Worm (Caenorhabditis elegans): Measurements from ENCODE around the gene K05D4.9.

Gene K05D4.9

DNA sequence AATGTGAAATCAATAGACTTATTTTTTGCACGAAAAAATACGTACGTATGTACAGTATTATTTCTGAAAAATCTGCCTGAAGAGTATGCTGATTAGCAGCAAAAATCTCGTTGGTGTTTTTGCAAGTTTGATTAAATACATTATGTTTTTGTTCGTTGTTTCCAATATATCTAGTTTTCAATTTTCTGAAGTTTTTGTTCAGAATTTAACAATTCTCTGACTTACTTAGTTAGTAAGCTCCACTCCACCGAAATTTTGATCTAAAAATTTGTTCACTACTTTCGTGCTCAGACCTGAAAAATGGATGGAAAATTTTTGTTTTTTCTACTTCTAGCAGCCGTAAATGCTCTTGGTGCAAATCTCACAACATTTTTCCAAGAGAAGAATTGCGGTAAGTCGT, 33.3 kb upstream of the K05D4.9 start, which contains the start of gene irld-26:
Gene irld-26 (plus strand): TSS at position 301 of the 400 bp plus-strand sequence.
- no peak for TF ChIP-seq ztf-29 (GFP tag; IDR thresholded peaks at IDR 0.05)
- TF ChIP-seq ztf-23 (GFP tag; IDR thresholded peaks at IDR 0.05), result no peak
- no peak for TF ChIP-seq ref-1 (GFP tag; conservative IDR thresholded peaks at IDR 0.05)
- TF ChIP-seq med-1 (GFP tag; optimal IDR thresholded peaks at IDR 0.05; ENCODE audit: insufficient read depth), result no peak
- TF ChIP-seq cog-1 (tag; optimal IDR thresholded peaks at IDR 0.05), result no peak
- TF ChIP-seq flt-1 (GFP tag; IDR thresholded peaks at IDR 0.05), result no peak
- no peak for TF ChIP-seq klf-2 (GFP tag; conservative IDR thresholded peaks at IDR 0.05)
- no peak for TF ChIP-seq tab-1 (GFP tag; IDR thresholded peaks at IDR 0.05)
- no peak for TF ChIP-seq T22C8.4 (GFP tag; IDR thresholded peaks at IDR 0.05)

DNA sequence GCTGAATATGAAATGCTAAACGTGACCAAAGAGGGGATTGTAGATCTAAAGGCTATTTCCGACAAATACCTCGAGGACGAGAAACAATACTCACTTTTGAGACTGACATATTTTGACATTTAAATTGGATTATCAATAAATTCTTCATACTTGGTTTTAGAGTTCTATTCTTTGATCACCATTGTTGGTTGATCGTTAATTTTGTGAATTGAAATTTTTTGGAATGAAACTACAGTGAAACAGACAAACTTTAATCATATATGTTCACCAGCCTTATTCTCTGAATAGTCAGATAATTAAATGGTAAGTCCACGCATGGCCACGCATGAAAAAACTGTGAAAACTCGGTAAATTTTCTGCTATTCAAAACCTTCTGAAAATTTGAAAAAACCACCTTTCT, 31.0 kb upstream of the K05D4.9 start, which contains the start of gene F11A5.18:
Gene F11A5.18 (plus strand): TSS at position 301 of the 400 bp plus-strand sequence.
- TF ChIP-seq ref-1 (GFP tag; conservative IDR thresholded peaks at IDR 0.05), result no peak
- no peak for TF ChIP-seq ztf-29 (GFP tag; IDR thresholded peaks at IDR 0.05)
- TF ChIP-seq flt-1 (GFP tag; IDR thresholded peaks at IDR 0.05), result no peak
- no peak for TF ChIP-seq klf-2 (GFP tag; conservative IDR thresholded peaks at IDR 0.05)
- no peak for TF ChIP-seq ztf-23 (GFP tag; IDR thresholded peaks at IDR 0.05)
- no peak for TF ChIP-seq tab-1 (GFP tag; IDR thresholded peaks at IDR 0.05)
- TF ChIP-seq cog-1 (tag; optimal IDR thresholded peaks at IDR 0.05), result no peak
- no peak for TF ChIP-seq med-1 (GFP tag; optimal IDR thresholded peaks at IDR 0.05; ENCODE audit: insufficient read depth)
- TF ChIP-seq T22C8.4 (GFP tag; IDR thresholded peaks at IDR 0.05), result no peak

DNA sequence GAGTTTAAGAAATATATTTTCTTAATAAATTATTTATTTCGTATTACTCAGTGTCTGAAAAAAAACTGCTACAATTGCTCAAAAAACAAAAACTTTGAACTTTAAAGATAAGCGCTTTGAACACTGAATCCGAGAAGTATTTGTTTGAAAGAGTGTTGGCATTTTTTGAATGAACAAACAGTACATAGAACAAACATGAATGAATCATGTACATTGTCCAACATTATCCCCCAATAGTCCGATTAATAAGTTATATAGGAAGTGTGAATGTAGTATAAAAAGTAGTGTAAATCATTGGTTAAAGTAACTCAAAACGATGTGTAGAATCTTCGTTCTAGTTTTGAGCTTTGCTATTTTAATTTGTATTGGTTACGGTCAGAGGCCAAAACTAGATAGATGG, 30.1 kb upstream of the K05D4.9 start, which contains the start of gene F11A5.17:
Gene F11A5.17 (plus strand): TSS at position 301 of the 400 bp plus-strand sequence.
- no peak for TF ChIP-seq T22C8.4 (GFP tag; IDR thresholded peaks at IDR 0.05)
- TF ChIP-seq ztf-29 (GFP tag; IDR thresholded peaks at IDR 0.05), result no peak
- TF ChIP-seq tab-1 (GFP tag; IDR thresholded peaks at IDR 0.05), result no peak
- no peak for TF ChIP-seq med-1 (GFP tag; optimal IDR thresholded peaks at IDR 0.05; ENCODE audit: insufficient read depth)
- TF ChIP-seq ztf-23 (GFP tag; IDR thresholded peaks at IDR 0.05), result no peak
- TF ChIP-seq cog-1 (tag; optimal IDR thresholded peaks at IDR 0.05), result no peak
- no peak for TF ChIP-seq ref-1 (GFP tag; conservative IDR thresholded peaks at IDR 0.05)
- TF ChIP-seq klf-2 (GFP tag; conservative IDR thresholded peaks at IDR 0.05), result no peak
- TF ChIP-seq flt-1 (GFP tag; IDR thresholded peaks at IDR 0.05), result no peak

DNA sequence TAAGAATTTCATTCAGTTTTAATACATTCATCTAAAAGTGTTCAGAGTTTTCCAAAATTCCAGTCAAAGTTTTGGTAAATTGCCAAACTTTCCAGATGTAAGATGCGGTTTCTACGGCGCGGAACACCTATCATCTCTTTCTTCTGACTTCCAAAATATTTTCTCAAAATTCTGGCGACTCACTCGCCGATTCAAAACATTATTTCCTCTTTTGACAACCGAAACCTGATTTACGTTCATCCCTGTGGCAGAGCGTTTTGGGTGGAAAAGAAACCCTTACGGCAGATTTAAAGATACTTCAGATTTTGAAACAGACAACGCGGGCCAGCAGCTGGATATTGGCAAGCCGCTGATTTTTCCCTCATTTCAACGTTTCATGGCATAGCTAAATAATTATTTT, 26.4 kb upstream of the K05D4.9 start, which contains the start of gene F11A5.5:
Gene F11A5.5 (plus strand): TSS at position 301 of the 400 bp plus-strand sequence.
- TF ChIP-seq ztf-29 (GFP tag; IDR thresholded peaks at IDR 0.05) (no peak), ztf-23 (GFP tag; IDR thresholded peaks at IDR 0.05) (no peak), med-1 (GFP tag; optimal IDR thresholded peaks at IDR 0.05; ENCODE audit: insufficient read depth) (no peak), ref-1 (GFP tag; conservative IDR thresholded peaks at IDR 0.05) (no peak), cog-1 (tag; optimal IDR thresholded peaks at IDR 0.05) (no peak), klf-2 (GFP tag; conservative IDR thresholded peaks at IDR 0.05) (no peak), tab-1 (GFP tag; IDR thresholded peaks at IDR 0.05) (no peak), flt-1 (GFP tag; IDR thresholded peaks at IDR 0.05) (no peak), T22C8.4 (GFP tag; IDR thresholded peaks at IDR 0.05) (no peak)

DNA sequence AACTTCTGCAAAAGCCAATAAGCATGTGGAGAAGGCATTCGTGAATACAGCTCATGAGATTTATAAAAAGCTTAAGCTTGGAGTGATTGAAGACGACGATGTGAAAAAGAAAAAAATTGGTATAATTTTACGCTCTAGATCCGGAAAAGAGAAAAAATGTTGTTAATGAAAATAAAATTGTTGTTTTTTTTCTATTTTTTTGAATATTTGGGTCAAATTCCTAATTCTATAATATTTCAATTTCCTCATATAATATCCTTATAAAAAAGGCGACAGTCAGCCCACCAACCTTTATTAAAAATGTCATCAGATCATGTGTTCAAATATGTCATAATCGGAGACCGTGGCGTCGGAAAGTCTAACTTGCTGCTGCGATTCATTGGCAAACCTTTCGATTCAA, 23.8 kb upstream of the K05D4.9 start, which contains the start of gene rabr-3:
Gene rabr-3 (plus strand): TSS at position 301 of the 400 bp plus-strand sequence.
- TF ChIP-seq klf-2 (GFP tag; conservative IDR thresholded peaks at IDR 0.05) (no peak), ztf-29 (GFP tag; IDR thresholded peaks at IDR 0.05) (no peak), ztf-23 (GFP tag; IDR thresholded peaks at IDR 0.05) (no peak), flt-1 (GFP tag; IDR thresholded peaks at IDR 0.05) (no peak), T22C8.4 (GFP tag; IDR thresholded peaks at IDR 0.05) (no peak), tab-1 (GFP tag; IDR thresholded peaks at IDR 0.05) (no peak), cog-1 (tag; optimal IDR thresholded peaks at IDR 0.05) (no peak)

DNA sequence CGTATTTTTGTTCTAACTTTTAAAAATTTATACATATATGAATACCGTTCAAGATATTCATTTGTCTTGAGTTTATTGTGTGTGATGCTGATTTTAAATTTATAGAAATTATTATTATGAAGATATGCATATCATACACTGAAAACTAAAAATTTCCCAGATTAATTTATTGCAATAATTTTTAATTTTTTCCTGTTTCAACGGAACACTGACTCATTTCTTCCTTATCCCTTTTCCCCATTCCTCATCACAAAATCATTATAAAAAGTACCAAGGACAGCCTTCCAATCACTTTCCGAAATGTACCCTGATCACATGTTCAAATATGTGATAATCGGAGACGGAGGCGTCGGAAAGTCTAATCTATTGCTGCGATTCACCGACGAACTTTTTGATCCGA, 23.0 kb upstream of the K05D4.9 start, which contains the start of gene rabr-4:
Gene rabr-4 (plus strand): TSS at position 301 of the 400 bp plus-strand sequence.
- TF ChIP-seq cog-1 (tag; optimal IDR thresholded peaks at IDR 0.05) (no peak), ztf-29 (GFP tag; IDR thresholded peaks at IDR 0.05) (no peak), ztf-23 (GFP tag; IDR thresholded peaks at IDR 0.05) (no peak), T22C8.4 (GFP tag; IDR thresholded peaks at IDR 0.05) (no peak), tab-1 (GFP tag; IDR thresholded peaks at IDR 0.05) (no peak), med-1 (GFP tag; optimal IDR thresholded peaks at IDR 0.05; ENCODE audit: insufficient read depth) (no peak), flt-1 (GFP tag; IDR thresholded peaks at IDR 0.05) (no peak), ref-1 (GFP tag; conservative IDR thresholded peaks at IDR 0.05) (no peak), klf-2 (GFP tag; conservative IDR thresholded peaks at IDR 0.05) (no peak)

DNA sequence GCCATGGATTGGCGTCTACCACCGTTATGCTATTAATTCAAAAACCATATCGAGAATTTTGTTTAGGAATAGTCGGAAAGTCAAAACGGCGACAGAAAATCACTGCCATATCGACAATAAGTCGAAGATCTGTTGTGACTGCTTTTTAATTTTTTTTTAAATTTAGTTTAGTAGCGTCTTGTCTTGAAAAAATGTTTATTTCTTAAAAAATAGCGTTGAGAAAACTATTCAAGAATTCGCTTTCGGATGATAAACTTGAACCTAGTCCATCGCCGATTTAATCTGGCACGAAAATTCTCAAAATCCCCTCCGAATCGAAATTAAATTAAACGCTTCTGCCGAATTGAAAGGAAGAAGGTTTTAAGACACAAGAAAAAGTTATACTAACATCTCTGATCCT, 20.5 kb upstream of the K05D4.9 start, which contains the start of gene srh-279:
Gene srh-279 (plus strand): TSS at position 301 of the 400 bp plus-strand sequence.
- TF ChIP-seq klf-2 (GFP tag; conservative IDR thresholded peaks at IDR 0.05), result no peak
- no peak for TF ChIP-seq ref-1 (GFP tag; conservative IDR thresholded peaks at IDR 0.05)
- no peak for TF ChIP-seq cog-1 (tag; optimal IDR thresholded peaks at IDR 0.05)
- no peak for TF ChIP-seq med-1 (GFP tag; optimal IDR thresholded peaks at IDR 0.05; ENCODE audit: insufficient read depth)
- no peak for TF ChIP-seq flt-1 (GFP tag; IDR thresholded peaks at IDR 0.05)
- TF ChIP-seq ztf-29 (GFP tag; IDR thresholded peaks at IDR 0.05), result no peak
- no peak for TF ChIP-seq ztf-23 (GFP tag; IDR thresholded peaks at IDR 0.05)
- no peak for TF ChIP-seq tab-1 (GFP tag; IDR thresholded peaks at IDR 0.05)
- TF ChIP-seq T22C8.4 (GFP tag; IDR thresholded peaks at IDR 0.05), result no peak

DNA sequence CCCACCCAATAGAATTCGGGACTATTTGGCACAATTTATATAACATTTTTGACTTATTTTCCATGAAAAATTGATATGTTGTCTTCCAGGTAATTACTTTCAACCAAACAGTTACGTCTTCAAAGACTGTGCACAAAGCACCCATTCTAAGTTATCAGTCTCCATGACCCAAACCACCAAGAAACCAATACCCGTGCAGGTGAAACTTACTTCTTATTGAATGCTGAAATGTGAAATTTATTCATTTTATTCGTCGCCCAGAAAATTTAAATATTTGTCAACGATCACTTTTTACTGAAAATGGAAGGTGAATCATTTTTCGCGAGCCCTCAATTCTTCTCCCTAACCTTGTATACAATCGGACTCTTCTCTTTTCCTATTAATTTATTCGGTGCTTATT, 18.9 kb upstream of the K05D4.9 start, which contains the start of gene srh-281:
Gene srh-281 (plus strand): TSS at position 301 of the 400 bp plus-strand sequence.
- TF ChIP-seq klf-2 (GFP tag; conservative IDR thresholded peaks at IDR 0.05) (no peak), flt-1 (GFP tag; IDR thresholded peaks at IDR 0.05) (no peak), cog-1 (tag; optimal IDR thresholded peaks at IDR 0.05) (no peak), med-1 (GFP tag; optimal IDR thresholded peaks at IDR 0.05; ENCODE audit: insufficient read depth) (no peak), ref-1 (GFP tag; conservative IDR thresholded peaks at IDR 0.05) (no peak), tab-1 (GFP tag; IDR thresholded peaks at IDR 0.05) (no peak), T22C8.4 (GFP tag; IDR thresholded peaks at IDR 0.05) (no peak), ztf-23 (GFP tag; IDR thresholded peaks at IDR 0.05) (no peak), ztf-29 (GFP tag; IDR thresholded peaks at IDR 0.05) (no peak)

DNA sequence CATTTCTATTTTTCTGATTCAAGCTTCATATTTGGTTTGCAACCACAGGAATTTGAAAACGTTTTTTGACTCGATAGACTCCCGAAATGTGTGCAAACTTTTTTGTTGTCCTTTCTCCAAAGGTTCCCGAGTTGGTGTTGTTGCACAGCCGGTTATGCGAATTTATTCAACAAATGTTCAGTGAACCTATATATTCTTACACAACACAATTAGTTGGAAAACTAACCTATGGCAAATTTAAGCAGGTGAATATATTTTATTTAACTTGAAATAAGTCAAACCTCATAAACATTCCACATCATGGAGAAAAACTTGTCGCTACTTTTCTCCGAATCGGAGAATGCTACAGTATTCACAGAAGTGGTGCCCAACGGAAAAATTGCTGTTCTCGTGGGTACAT, 11.7 kb upstream of the K05D4.9 start, which contains the start of gene srz-14:
Gene srz-14 (plus strand): TSS at position 301 of the 400 bp plus-strand sequence.
- TF ChIP-seq cog-1 (tag; optimal IDR thresholded peaks at IDR 0.05) (no peak), klf-2 (GFP tag; conservative IDR thresholded peaks at IDR 0.05) (no peak), flt-1 (GFP tag; IDR thresholded peaks at IDR 0.05) (no peak)

Measured in whole organism, midembryonic.